Fruit fly (Drosophila melanogaster): ENCODE results near the gene CG34291.

CG34291 gene

DNA sequence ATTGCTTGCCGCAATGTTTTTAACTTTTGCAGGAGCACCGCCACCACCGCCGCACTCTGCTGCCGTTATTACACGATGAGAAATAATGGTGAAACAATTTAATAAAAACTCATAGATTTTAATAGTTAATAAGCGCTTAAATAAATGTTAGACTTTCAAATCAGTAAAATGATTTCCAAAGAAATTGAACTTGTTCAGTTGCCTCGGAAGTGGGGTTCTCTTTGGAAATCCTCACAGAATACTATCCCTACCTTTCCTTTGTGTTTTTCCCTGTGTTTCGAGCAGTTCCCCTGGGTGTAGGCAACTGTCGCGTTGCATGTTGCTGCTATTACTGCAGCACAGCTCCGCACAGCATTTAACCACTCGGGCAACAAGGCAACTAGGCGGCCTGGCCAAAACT is 2.6 kb upstream of the CG34291 start:
- TF ChIP-seq usp (GFP tag; optimal IDR thresholded peaks at IDR 0.05) (no peak), psq (optimal IDR thresholded peaks at IDR 0.05) (no peak), CG8478 (optimal IDR thresholded peaks at IDR 0.05) (no peak), Dll (optimal IDR thresholded peaks at IDR 0.05) (no peak), EcR (GFP tag; optimal IDR thresholded peaks at IDR 0.05) (no peak), pan (optimal IDR thresholded peaks at IDR 0.05) (no peak)

DNA sequence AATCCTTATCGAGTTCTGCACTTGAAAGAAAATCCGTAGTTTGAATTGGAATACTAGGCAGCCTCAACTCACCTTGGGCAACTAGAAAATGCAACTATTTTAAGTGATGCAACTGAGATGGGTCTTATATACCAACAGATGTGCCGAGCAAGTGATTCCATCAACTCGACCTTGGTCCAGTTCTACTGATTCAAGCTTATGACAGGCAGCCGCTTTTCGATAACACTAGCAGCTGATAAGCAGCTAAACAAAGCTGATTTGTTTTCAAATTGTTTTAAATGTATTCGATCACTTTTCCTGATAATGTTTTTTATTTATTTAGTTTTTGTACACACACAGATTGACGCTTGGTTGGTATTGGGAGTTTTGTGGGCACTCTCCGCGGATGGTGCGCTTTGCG is 576 bp downstream of the CG34291 start, which contains the start of gene CG6503:
Gene CG6503 (minus strand): TSS at position 101 of the 400 bp plus-strand sequence.
- no peak for TF ChIP-seq pan (optimal IDR thresholded peaks at IDR 0.05)
- TF ChIP-seq CG8478 (optimal IDR thresholded peaks at IDR 0.05): no peak
- TF ChIP-seq usp (GFP tag; optimal IDR thresholded peaks at IDR 0.05): no peak
- no peak for TF ChIP-seq Dll (optimal IDR thresholded peaks at IDR 0.05)
- TF ChIP-seq EcR (GFP tag; optimal IDR thresholded peaks at IDR 0.05): no peak
- TF ChIP-seq psq (optimal IDR thresholded peaks at IDR 0.05): no peak

DNA sequence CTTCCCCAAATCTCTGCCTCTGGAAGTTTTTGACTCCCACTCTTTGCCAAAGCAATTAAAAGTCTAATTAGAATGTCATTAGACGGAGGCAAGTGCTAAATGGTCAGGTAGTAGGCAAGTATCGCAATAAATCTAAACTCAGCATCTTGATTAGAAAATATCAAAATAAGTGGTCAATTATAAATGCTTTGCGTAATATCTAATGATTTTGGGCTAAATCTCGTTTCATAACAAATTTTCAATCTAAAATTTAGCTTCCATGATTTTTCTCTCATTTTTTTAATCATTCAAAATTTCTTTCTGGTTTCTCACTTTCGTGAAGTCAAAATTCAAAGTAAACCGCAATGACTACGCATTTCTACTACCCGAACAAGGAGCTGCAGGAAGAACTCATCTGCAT is 11.8 kb downstream of the CG34291 start, which contains the start of gene Ald2:
Gene Ald2 (plus strand): TSS at position 301 of the 400 bp plus-strand sequence.
- no peak for TF ChIP-seq CG8478 (optimal IDR thresholded peaks at IDR 0.05)
- TF ChIP-seq psq (optimal IDR thresholded peaks at IDR 0.05): no peak
- TF ChIP-seq pan (optimal IDR thresholded peaks at IDR 0.05): no peak
- no peak for TF ChIP-seq EcR (GFP tag; optimal IDR thresholded peaks at IDR 0.05)
- TF ChIP-seq Dll (optimal IDR thresholded peaks at IDR 0.05): no peak
- TF ChIP-seq usp (GFP tag; optimal IDR thresholded peaks at IDR 0.05): no peak

DNA sequence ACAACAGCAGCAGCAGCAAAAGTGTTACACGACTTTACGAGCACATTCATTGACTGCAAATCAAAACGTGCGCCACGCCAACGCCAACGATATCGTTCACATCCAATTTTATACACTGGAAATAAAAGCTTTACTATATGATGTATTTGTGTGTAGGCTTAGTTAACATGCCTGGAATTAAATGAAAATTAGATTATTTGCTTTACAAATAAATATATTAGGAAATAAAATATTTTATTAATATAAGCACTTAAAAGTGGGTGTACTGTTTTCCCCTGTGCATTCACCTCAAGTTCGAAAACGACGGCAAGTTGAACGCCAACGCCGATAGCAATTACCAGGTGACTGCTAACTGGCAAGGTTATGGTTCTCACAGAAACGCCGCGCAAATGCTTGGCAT is 15.8 kb downstream of the CG34291 start:
- TF ChIP-seq pan (optimal IDR thresholded peaks at IDR 0.05): no peak
- TF ChIP-seq CG8478 (optimal IDR thresholded peaks at IDR 0.05): no peak

DNA sequence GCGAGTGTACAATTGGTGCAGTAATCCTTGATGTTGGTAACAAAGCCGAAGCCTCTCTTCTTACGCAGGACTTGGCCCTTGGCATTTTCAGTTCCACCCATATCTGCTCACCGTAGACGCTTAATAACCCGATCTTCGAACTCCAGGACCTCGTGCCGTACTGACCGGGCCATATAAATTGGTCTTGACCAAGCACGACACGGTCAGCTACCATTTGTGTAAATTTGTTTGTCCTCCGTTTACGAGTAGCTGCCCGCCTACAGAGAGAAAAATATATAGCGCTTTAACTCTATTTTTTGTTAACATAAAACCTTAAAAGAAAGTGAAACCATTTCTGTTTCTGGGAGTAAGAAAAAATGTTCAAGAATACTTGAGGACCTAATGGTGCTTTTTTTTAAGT is 22.0 kb downstream of the CG34291 start, which contains the start of gene ppk15:
Gene ppk15 (minus strand): TSS at position 101 of the 400 bp plus-strand sequence.
- TF ChIP-seq CG8478 (optimal IDR thresholded peaks at IDR 0.05): no peak
- TF ChIP-seq usp (GFP tag; optimal IDR thresholded peaks at IDR 0.05): no peak
- TF ChIP-seq EcR (GFP tag; optimal IDR thresholded peaks at IDR 0.05): no peak
- TF ChIP-seq psq (optimal IDR thresholded peaks at IDR 0.05): no peak
- no peak for TF ChIP-seq Dll (optimal IDR thresholded peaks at IDR 0.05)
- TF ChIP-seq pan (optimal IDR thresholded peaks at IDR 0.05): no peak

All from whole organism.